Worm (Caenorhabditis elegans): ENCODE results near the gene coq-2.

DNA sequence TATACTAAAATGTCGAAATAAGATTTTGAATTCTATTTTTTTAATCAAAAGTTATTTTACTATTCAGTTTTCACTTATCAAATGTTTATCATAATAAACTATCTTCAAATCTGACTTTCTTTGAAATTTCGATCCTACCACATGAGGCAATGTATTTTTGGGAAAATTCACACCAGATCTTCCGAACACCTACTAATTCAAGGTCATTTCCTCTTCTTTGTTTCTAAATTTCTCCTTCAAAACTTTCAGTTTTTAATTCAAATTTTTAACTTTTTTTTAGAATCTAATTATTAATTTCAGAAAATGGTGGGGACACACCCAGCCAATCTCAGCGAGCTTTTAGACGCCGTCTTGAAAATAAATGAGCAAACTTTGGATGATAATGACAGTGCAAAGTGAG lies 43.8 kb downstream of the coq-2 start, which contains the start of gene ceh-20:
- TF ChIP-seq ham-2 (GFP tag; optimal IDR thresholded peaks at IDR 0.05) = no peak
- TF ChIP-seq lin-13 (tag; optimal IDR thresholded peaks at IDR 0.05) = no peak
